Worm (Caenorhabditis elegans) whole organism, mixed stage, embryonic: ENCODE data around the gene C24H10.2.

Experiments used
- bed-3 ChIP-seq: fragments of 200-800 bp; sonication (Bioruptor generic); optimal IDR thresholded peaks from 3 replicates; lab custom pipeline; 2018; ENCODE audit warnings: mild to moderate bottlenecking, missing genetic modification characterization, moderate library complexity, missing compliant biosample characterization
- ceh-39 ChIP-seq: fragments of 150-350 bp; optimal IDR thresholded peaks from 2 replicates; lab custom pipeline; 2014; ENCODE audit warnings: missing biosample characterization, missing genetic modification characterization
- elt-3 ChIP-seq: fragments of 150-350 bp; optimal IDR thresholded peaks from 2 replicates; lab custom pipeline; 2014; ENCODE audit warnings: missing biosample characterization, missing genetic modification characterization
- lin-13 ChIP-seq: fragments of 150-350 bp; optimal IDR thresholded peaks from 2 replicates; lab custom pipeline; 2014; ENCODE audit warnings: missing biosample characterization, missing genetic modification characterization
- mab-5 ChIP-seq: fragments of 150-350 bp; optimal IDR thresholded peaks from 2 replicates; lab custom pipeline; 2014; ENCODE audit warnings: missing biosample characterization, missing genetic modification characterization
- nhr-237 ChIP-seq: fragments of 150-350 bp; optimal IDR thresholded peaks from 2 replicates; lab custom pipeline; 2014; ENCODE audit warnings: missing biosample characterization, missing genetic modification characterization
- nhr-76 ChIP-seq: sonication (generic microtip); optimal IDR thresholded peaks from 2 replicates; lab custom pipeline; 2017; ENCODE audit warnings: missing biosample characterization, missing genetic modification characterization
- pha-4 ChIP-seq: fragments of 150-350 bp; optimal IDR thresholded peaks from 2 replicates; lab custom pipeline; 2018; ENCODE audit warnings: missing biosample characterization, missing genetic modification reagents, missing genetic modification characterization
- snpc-4 ChIP-seq: fragments of 150-350 bp; optimal IDR thresholded peaks from 2 replicates; lab custom pipeline; 2014; ENCODE audit warnings: missing biosample characterization, missing genetic modification characterization
- sptf-1 ChIP-seq: sonication (generic microtip); optimal IDR thresholded peaks from 2 replicates; lab custom pipeline; 2017; ENCODE audit warnings: mild to moderate bottlenecking, missing genetic modification characterization, moderate library complexity, missing compliant biosample characterization
- unc-120 ChIP-seq: sonication (generic microtip); optimal IDR thresholded peaks from 2 replicates; lab custom pipeline; 2017; ENCODE audit warnings: missing genetic modification characterization, missing compliant biosample characterization; ENCODE audit not compliant: poor library complexity, severe bottlenecking
- unc-62 ChIP-seq: fragments of 150-350 bp; optimal IDR thresholded peaks from 2 replicates; lab custom pipeline; 2014; ENCODE audit warnings: missing biosample characterization, missing genetic modification reagents, missing genetic modification characterization

DNA sequence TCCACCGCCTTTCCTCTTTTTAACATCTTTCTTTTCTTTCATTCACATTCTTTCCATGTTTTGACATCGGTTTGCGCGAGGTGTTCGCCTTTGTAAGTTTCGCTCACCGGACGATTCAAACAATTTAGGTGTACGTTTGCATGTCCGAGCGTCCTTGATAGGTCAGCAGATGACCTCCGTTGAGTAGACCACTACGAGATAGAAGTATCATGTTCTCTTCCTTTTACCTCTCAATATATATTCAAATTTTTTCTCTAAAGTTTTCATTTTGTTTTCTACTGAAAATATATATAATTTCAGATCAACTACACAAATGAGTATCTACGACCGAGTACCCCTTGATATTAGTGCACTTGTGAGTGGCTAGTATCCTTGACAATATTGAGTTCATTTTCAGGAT, 3.6 kb upstream of the C24H10.2 start, which contains the start of gene C24H10.3:
- TF ChIP-seq unc-62 (GFP tag; lab: Kevin White, UChicago): no peak
- TF ChIP-seq unc-120 (tag; lab: Kevin White, UChicago): no peak
- TF ChIP-seq lin-13: no peak
- TF ChIP-seq nhr-237 (tag; lab: Kevin White, UChicago): no peak
- no peak for TF ChIP-seq mab-5
- TF ChIP-seq ceh-39: no peak
- TF ChIP-seq snpc-4 (tag; lab: Kevin White, UChicago): no peak
- no peak for TF ChIP-seq elt-3 (tag; lab: Kevin White, UChicago)
- TF ChIP-seq nhr-76 (tag; lab: Kevin White, UChicago): no peak
- TF ChIP-seq bed-3 (GFP tag; lab: Kevin White, UChicago): no peak
- no peak for TF ChIP-seq sptf-1 (tag; lab: Kevin White, UChicago)
- no peak for TF ChIP-seq pha-4 (tag; lab: Kevin White, UChicago)
